Fruit fly (Drosophila melanogaster): Measurements from ENCODE around the gene CG32987.

The CG32987 gene

DNA sequence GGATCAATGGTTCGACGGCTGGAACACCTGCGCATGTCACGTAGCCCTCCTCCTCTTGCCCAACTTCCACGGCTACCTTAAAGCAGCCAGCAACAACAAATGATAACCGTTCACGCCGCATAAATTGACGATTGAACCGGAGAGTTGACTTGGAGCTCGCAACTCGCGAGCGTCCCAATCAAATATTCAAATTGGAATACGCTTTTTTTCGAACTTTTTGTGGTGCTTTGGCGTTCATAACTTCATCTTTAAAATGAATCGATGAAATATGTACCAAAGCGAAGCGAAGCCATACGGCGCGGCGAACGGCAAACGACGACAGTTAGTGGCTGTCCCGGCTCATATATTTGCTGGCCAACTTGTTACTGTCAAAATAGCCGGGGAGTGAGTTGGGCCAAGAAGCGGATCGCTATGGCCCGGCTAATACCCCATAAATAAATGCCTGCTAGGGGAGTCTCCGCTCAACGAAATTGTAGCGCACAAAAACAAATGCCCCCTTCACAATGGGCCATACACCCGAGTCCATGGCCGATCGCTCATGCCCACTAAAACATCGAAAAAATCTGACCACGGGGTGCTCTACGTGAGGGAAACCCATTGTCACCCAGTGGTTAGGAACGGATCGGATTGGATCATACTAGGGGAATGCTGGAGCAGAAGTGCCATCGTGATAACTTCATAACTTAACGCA, 15.8 kb downstream of the CG32987 start:
- TF ChIP-seq CG32264 (GFP tag; optimal IDR thresholded peaks at IDR 0.05) (no peak), foxo (GFP tag; optimal IDR thresholded peaks at IDR 0.05) (no peak), N (GFP tag; optimal IDR thresholded peaks at IDR 0.05) (no peak), Abd-B (GFP tag; optimal IDR thresholded peaks at IDR 0.05) (no peak), Myc (optimal IDR thresholded peaks at IDR 0.05) (no peak), lola (GFP tag; optimal IDR thresholded peaks at IDR 0.05) (no peak), sage (GFP tag; optimal IDR thresholded peaks at IDR 0.05) (no peak), GATAd (GFP tag; optimal IDR thresholded peaks at IDR 0.05) (no peak), dsf (GFP tag; optimal IDR thresholded peaks at IDR 0.05; ENCODE audit: borderline replicate concordance) (no peak), brk (GFP tag; optimal IDR thresholded peaks at IDR 0.05) (no peak)

dm6 chr2L:8881095-8881494, 17.5 kb downstream of the CG32987 start:
- TF ChIP-seq Hr78 (GFP tag; optimal IDR thresholded peaks at IDR 0.05) (no peak), GATAd (GFP tag; optimal IDR thresholded peaks at IDR 0.05) (no peak)

DNA sequence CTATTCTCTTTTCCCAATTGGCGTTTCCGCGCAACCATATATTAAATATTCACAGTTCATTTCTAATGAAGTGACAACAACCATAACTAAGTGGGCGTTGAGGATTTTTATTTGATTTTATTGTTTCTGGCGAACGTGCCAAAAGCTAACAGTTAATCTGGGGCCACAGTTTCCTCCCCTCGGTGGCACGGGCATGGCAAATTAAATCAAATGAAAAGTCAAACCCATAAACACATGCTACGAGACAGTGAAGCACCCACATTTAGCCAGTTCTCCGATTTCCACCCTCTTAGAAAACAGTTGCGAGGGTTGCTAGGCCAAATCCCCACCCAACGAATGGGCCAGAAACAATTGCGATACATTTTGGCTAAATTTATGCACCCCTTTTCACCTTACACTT, 20.5 kb downstream of the CG32987 start:
- TF ChIP-seq jim (GFP tag; optimal IDR thresholded peaks at IDR 0.05) (no peak), h (GFP tag; optimal IDR thresholded peaks at IDR 0.05) (no peak), br (GFP tag; optimal IDR thresholded peaks at IDR 0.05) (no peak), Myc (optimal IDR thresholded peaks at IDR 0.05) (no peak), rgr (GFP tag; optimal IDR thresholded peaks at IDR 0.05) (no peak)

dm6 chr2L:8888210-8888609, 24.6 kb downstream of the CG32987 start:
- TF ChIP-seq ey (GFP tag; optimal IDR thresholded peaks at IDR 0.05) (no peak), Rel (GFP tag; optimal IDR thresholded peaks at IDR 0.05) (no peak), Rel (tag; optimal IDR thresholded peaks at IDR 0.05) (peak; percentile 16)

dm6 chr2L:8888720-8889119, 25.1 kb downstream of the CG32987 start:
- TF ChIP-seq Myc (optimal IDR thresholded peaks at IDR 0.05) (peak; percentile 86), brk (GFP tag; optimal IDR thresholded peaks at IDR 0.05) (no peak)

DNA sequence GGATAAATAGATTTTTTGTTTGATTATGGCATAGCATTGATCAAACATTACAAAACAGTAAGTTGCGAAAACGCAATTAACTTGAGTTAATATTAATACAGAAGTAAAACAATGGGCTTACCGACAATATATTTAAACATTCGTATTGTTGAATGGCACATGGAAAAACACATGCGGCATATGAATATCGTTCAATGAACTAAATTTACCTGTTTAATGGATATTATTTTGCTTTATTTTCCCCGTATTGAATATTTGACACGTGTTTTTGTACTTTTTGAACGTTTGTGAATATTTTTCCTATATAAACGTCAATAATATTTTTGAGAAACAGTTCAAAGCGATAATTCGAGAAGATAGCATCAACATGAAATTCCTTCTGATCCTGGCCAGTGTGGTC, 27.5 kb downstream of the CG32987 start, which contains the start of gene CG42713:
CG42713 (plus strand) TSS at position 301 of the 400 bp plus-strand sequence.
- TF ChIP-seq jim (GFP tag; optimal IDR thresholded peaks at IDR 0.05) (no peak), CG32264 (GFP tag; optimal IDR thresholded peaks at IDR 0.05) (no peak), rgr (GFP tag; optimal IDR thresholded peaks at IDR 0.05) (no peak), dsf (GFP tag; optimal IDR thresholded peaks at IDR 0.05; ENCODE audit: borderline replicate concordance) (no peak), dmrt93B (GFP tag; optimal IDR thresholded peaks at IDR 0.05) (no peak), tai (GFP tag; optimal IDR thresholded peaks at IDR 0.05) (no peak), GATAd (GFP tag; optimal IDR thresholded peaks at IDR 0.05) (no peak), Dif (GFP tag; optimal IDR thresholded peaks at IDR 0.05; ENCODE audit: partially characterized antibody) (no peak), foxo (GFP tag; optimal IDR thresholded peaks at IDR 0.05) (no peak), dl (GFP tag; optimal IDR thresholded peaks at IDR 0.05; ENCODE audit: insufficient read depth in 1 of 2, partially characterized antibody in 2 of 2) (no peak), woc (GFP tag; optimal IDR thresholded peaks at IDR 0.05) (no peak), br (GFP tag; optimal IDR thresholded peaks at IDR 0.05) (no peak), Abd-B (GFP tag; optimal IDR thresholded peaks at IDR 0.05) (no peak), HLH106 (tag; optimal IDR thresholded peaks at IDR 0.05) (no peak), N (GFP tag; optimal IDR thresholded peaks at IDR 0.05) (no peak), CG9705 (GFP tag; optimal IDR thresholded peaks at IDR 0.05) (no peak)

DNA sequence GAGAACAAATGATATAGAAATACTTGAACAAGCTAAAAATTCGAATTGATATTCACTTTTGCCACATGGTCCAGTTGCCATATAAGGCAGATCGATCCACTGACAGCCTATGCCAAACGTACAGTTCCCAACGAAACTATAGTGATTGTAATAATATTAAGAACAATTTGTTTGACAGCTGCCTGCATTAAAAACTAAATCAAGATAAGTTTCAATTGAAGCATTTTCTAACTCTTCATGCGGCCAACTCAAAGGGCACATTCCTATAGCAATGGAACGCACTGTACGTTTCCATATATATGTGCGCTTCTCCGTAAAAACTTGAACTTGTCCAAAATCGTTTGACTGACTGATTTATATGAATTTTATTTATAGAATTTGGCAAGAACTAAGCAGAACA, 30.6 kb downstream of the CG32987 start:
- TF ChIP-seq foxo (GFP tag; optimal IDR thresholded peaks at IDR 0.05) (peak in 1 of 2 experiments; percentile 24), HLH106 (tag; optimal IDR thresholded peaks at IDR 0.05) (peak; percentile 20), h (GFP tag; optimal IDR thresholded peaks at IDR 0.05) (peak; percentile 22), br (GFP tag; optimal IDR thresholded peaks at IDR 0.05) (no peak), jim (GFP tag; optimal IDR thresholded peaks at IDR 0.05) (no peak), rgr (GFP tag; optimal IDR thresholded peaks at IDR 0.05) (no peak)

Measured in whole organism, wandering third instar larva.